Worm (Caenorhabditis elegans) whole organism, young adult: ENCODE data around the gene sru-28.
A peak's percentile ranks its signal among the peaks of the same experiment; 100 is the strongest.

Experiments
- B0035.1 ChIP-seq: sonication (generic microtip); optimal IDR thresholded peaks from 2 replicates; lab custom pipeline; 2016; ENCODE audit warnings: missing genetic modification characterization, mild to moderate bottlenecking, missing compliant biosample characterization, missing genotype, missing genetic modification reagents
- B0261.1 ChIP-seq: sonication (generic microtip); optimal IDR thresholded peaks from 2 replicates; lab custom pipeline; 2016; ENCODE audit warnings: mild to moderate bottlenecking, missing genetic modification characterization, moderate library complexity, missing compliant biosample characterization
- B0336.3 ChIP-seq: fragments of 200-800 bp; sonication (Bioruptor generic); IDR thresholded peaks from 2 replicates; pipeline ENCODE4 v1.3.6; 2022; ENCODE audit warnings: missing genetic modification characterization, missing compliant biosample characterization
- F55B11.4 ChIP-seq: sonication (generic microtip); optimal IDR thresholded peaks from 2 replicates; lab custom pipeline; 2016; ENCODE audit warnings: missing compliant biosample characterization, missing genetic modification characterization, borderline replicate concordance; ENCODE audit not compliant: insufficient read depth
- F57C9.4 ChIP-seq: sonication (generic microtip); optimal IDR thresholded peaks from 2 replicates; lab custom pipeline; 2017; ENCODE audit warnings: mild to moderate bottlenecking, missing genetic modification characterization, missing compliant biosample characterization
- K11D2.4 ChIP-seq: fragments of 200-800 bp; sonication (Bioruptor generic); IDR thresholded peaks from 2 replicates; pipeline ENCODE4 v1.3.6; 2022; ENCODE audit warnings: missing genetic modification reagents, missing genetic modification characterization, missing compliant biosample characterization
- K12H6.12 ChIP-seq: fragments of 200-800 bp; sonication (Bioruptor generic); optimal IDR thresholded peaks from 2 replicates; lab custom pipeline; 2018; ENCODE audit warnings: mild to moderate bottlenecking, missing genetic modification characterization, missing compliant biosample characterization
- Y79H2A.3 ChIP-seq: fragments of 200-800 bp; sonication (Bioruptor generic); conservative IDR thresholded peaks from 2 replicates; pipeline ENCODE4 v1.3.6; 2022; ENCODE audit warnings: missing genetic modification reagents, missing genetic modification characterization, missing compliant biosample characterization
- Y95B8A.8 ChIP-seq: fragments of 200-800 bp; sonication (Bioruptor generic); IDR thresholded peaks from 2 replicates; pipeline ENCODE4 v1.3.6; 2022; ENCODE audit warnings: missing genetic modification reagents, missing genetic modification characterization, missing compliant biosample characterization
- akir-1 ChIP-seq: fragments of 200-800 bp; sonication (Bioruptor generic); optimal IDR thresholded peaks from 2 replicates; lab custom pipeline; 2018; ENCODE audit warnings: mild to moderate bottlenecking, missing genetic modification characterization, moderate library complexity, missing compliant biosample characterization
- bed-1 ChIP-seq: fragments of 200-800 bp; sonication (Bioruptor generic); IDR thresholded peaks from 2 replicates; pipeline ENCODE4 v1.3.6; 2022; ENCODE audit warnings: missing genetic modification reagents, missing genetic modification characterization, missing compliant biosample characterization
- ceh-91 ChIP-seq: fragments of 200-800 bp; sonication (Bioruptor generic); IDR thresholded peaks from 2 replicates; pipeline ENCODE4 v1.3.6; 2022; ENCODE audit warnings: missing genetic modification reagents, missing genetic modification characterization, missing compliant biosample characterization
- die-1 ChIP-seq: sonication (generic microtip); optimal IDR thresholded peaks from 2 replicates; lab custom pipeline; 2016; ENCODE audit warnings: missing genotype, mild to moderate bottlenecking, missing genetic modification characterization, missing compliant biosample characterization
- ekl-4 ChIP-seq: fragments of 200-800 bp; sonication (Bioruptor generic); IDR thresholded peaks from 2 replicates; pipeline ENCODE4 v1.3.6; 2022; ENCODE audit warnings: missing genetic modification reagents, missing genetic modification characterization, missing compliant biosample characterization
- fkh-3 ChIP-seq: sonication (generic microtip); optimal IDR thresholded peaks from 2 replicates; lab custom pipeline; 2016; ENCODE audit warnings: mild to moderate bottlenecking, missing genetic modification characterization, missing compliant biosample characterization
- hmg-1.2 ChIP-seq: fragments of 200-800 bp; sonication (Bioruptor generic); IDR thresholded peaks from 2 replicates; pipeline ENCODE4 v1.3.6; 2022; ENCODE audit warnings: missing genetic modification reagents, missing genetic modification characterization, missing compliant biosample characterization
- hrde-1 ChIP-seq: sonication (generic microtip); optimal IDR thresholded peaks from 2 replicates; lab custom pipeline; 2016; ENCODE audit warnings: missing genetic modification characterization, mild to moderate bottlenecking, missing compliant biosample characterization, moderate library complexity, missing genotype, missing genetic modification reagents, borderline replicate concordance
- let-607 ChIP-seq, 2 experiments: fragments of 200-800 bp in 1 of 2; sonication (Bioruptor generic) in 1 of 2; sonication (generic microtip) in 1 of 2; optimal IDR thresholded peaks; 2 replicates each; lab custom pipeline; 2016 to 2018; ENCODE audit warnings: mild to moderate bottlenecking in 2 of 2, missing compliant biosample characterization in 2 of 2, missing genetic modification characterization in 2 of 2, moderate library complexity in 2 of 2, missing genotype in 1 of 2
- lin-35 ChIP-seq, 3 experiments: fragments of 150-350 bp in 2 of 3; sonication (generic microtip) in 1 of 3; optimal IDR thresholded peaks; 2 replicates each; lab custom pipeline; 2014 to 2018; ENCODE audit warnings: missing biosample characterization in 3 of 3, missing genetic modification characterization in 3 of 3, missing genetic modification reagents in 3 of 3
- lin-54 ChIP-seq: fragments of 200-800 bp; sonication (Bioruptor generic); optimal IDR thresholded peaks from 2 replicates; lab custom pipeline; 2018; ENCODE audit warnings: mild to moderate bottlenecking, missing genetic modification characterization, missing compliant biosample characterization
- lsl-1 ChIP-seq: fragments of 200-800 bp; sonication (Bioruptor generic); optimal IDR thresholded peaks from 2 replicates; lab custom pipeline; 2018; ENCODE audit warnings: mild to moderate bottlenecking, missing genetic modification characterization, moderate library complexity, missing compliant biosample characterization
- madf-10 ChIP-seq: sonication (generic microtip); optimal IDR thresholded peaks from 2 replicates; lab custom pipeline; 2016; ENCODE audit warnings: mild to moderate bottlenecking, missing genetic modification characterization, missing compliant biosample characterization
- madf-3 ChIP-seq: fragments of 200-800 bp; sonication (Bioruptor generic); IDR thresholded peaks from 2 replicates; pipeline ENCODE4 v1.3.6; 2022; ENCODE audit warnings: missing genetic modification reagents, missing genetic modification characterization, missing compliant biosample characterization
- mcd-1 ChIP-seq: fragments of 200-800 bp; sonication (Bioruptor generic); IDR thresholded peaks from 2 replicates; pipeline ENCODE4 v1.3.6; 2022; ENCODE audit warnings: missing genetic modification reagents, missing genetic modification characterization, missing compliant biosample characterization
- mel-28 ChIP-seq: sonication (generic microtip); optimal IDR thresholded peaks from 2 replicates; lab custom pipeline; 2016; ENCODE audit warnings: borderline replicate concordance, mild to moderate bottlenecking, missing genetic modification characterization, missing compliant biosample characterization
- nfyb-1 ChIP-seq: fragments of 200-800 bp; sonication (Bioruptor generic); IDR thresholded peaks from 2 replicates; pipeline ENCODE4 v1.3.6; 2022; ENCODE audit warnings: missing genetic modification reagents, missing genetic modification characterization, missing compliant biosample characterization
- nhr-120 ChIP-seq: fragments of 200-800 bp; sonication (Bioruptor generic); IDR thresholded peaks from 2 replicates; pipeline ENCODE4 v1.3.6; 2022; ENCODE audit warnings: missing genetic modification characterization, missing compliant biosample characterization
- nhr-80 ChIP-seq: sonication (generic microtip); optimal IDR thresholded peaks from 2 replicates; lab custom pipeline; 2016; ENCODE audit warnings: missing genetic modification characterization, missing compliant biosample characterization
- rcor-1 ChIP-seq: fragments of 200-800 bp; sonication (Bioruptor generic); IDR thresholded peaks from 2 replicates; pipeline ENCODE4 v1.3.6; 2022; ENCODE audit warnings: missing genetic modification reagents, missing genetic modification characterization, missing compliant biosample characterization
- rec-8 ChIP-seq, 2 experiments: sonication (generic microtip); optimal IDR thresholded peaks; 2 replicates each; lab custom pipeline; 2016; ENCODE audit warnings: mild to moderate bottlenecking in 2 of 2, missing genetic modification characterization in 2 of 2, missing genetic modification reagents in 2 of 2, missing genotype in 2 of 2, missing biosample characterization in 1 of 2, missing compliant biosample characterization in 1 of 2, moderate library complexity in 1 of 2
- snpc-1.3 ChIP-seq: sonication (generic microtip); optimal IDR thresholded peaks from 2 replicates; lab custom pipeline; 2017; ENCODE audit warnings: missing genetic modification characterization, mild to moderate bottlenecking, missing compliant biosample characterization, antibody characterized with exemption, moderate library complexity, missing genotype, missing genetic modification reagents; ENCODE audit not compliant: insufficient read depth
- sptf-2 ChIP-seq: fragments of 200-800 bp; sonication (Bioruptor generic); optimal IDR thresholded peaks from 2 replicates; lab custom pipeline; 2018; ENCODE audit warnings: mild to moderate bottlenecking, missing genetic modification characterization, missing compliant biosample characterization
- tbx-9 ChIP-seq: sonication (generic microtip); optimal IDR thresholded peaks from 2 replicates; lab custom pipeline; 2016; ENCODE audit warnings: borderline replicate concordance, missing genetic modification characterization, inconsistent platforms, missing compliant biosample characterization
- ztf-25 ChIP-seq: fragments of 200-800 bp; sonication (Bioruptor generic); IDR thresholded peaks from 2 replicates; pipeline ENCODE4 v1.3.6; 2022; ENCODE audit warnings: missing genetic modification reagents, missing genetic modification characterization, missing compliant biosample characterization

The sru-28 gene

ce11 chrV:1476841-1477240, 29.3 kb upstream of the sru-28 start (continued):
- no peak for TF ChIP-seq F57C9.4 (tag; lab: Kevin White, UChicago)
- no peak for TF ChIP-seq nhr-80
- no peak for TF ChIP-seq K11D2.4 (GFP tag; lab: Robert Waterston, UW)
- no peak for TF ChIP-seq B0035.1 (tag; lab: Kevin White, UChicago)

ce11 chrV:1480841-1481240, 25.3 kb upstream of the sru-28 start:
- TF ChIP-seq madf-3 (GFP tag; lab: Robert Waterston, UW), result no peak
- peak; percentile 37 for TF ChIP-seq K12H6.12 (tag; lab: Kevin White, UChicago)

- TF ChIP-seq tbx-9 (tag; lab: Kevin White, UChicago), result no peak
Observed at ce11 chrV:1481742-1482141, 24.4 kb upstream of the sru-28 start, which contains the start of gene C38C3.4. Gene C38C3.4, plus strand, starts transcription at chrV:1482042.

- TF ChIP-seq B0261.1 (tag; lab: Kevin White, UChicago), result no peak
- no peak for TF ChIP-seq hrde-1 (tag; lab: Kevin White, UChicago)
- TF ChIP-seq mel-28 (tag; lab: Kevin White, UChicago), result no peak
- TF ChIP-seq nfyb-1 (GFP tag; lab: Robert Waterston, UW), result no peak
- TF ChIP-seq lin-54 (GFP tag; lab: Kevin White, UChicago), result no peak
- TF ChIP-seq ztf-25 (GFP tag; lab: Robert Waterston, UW), result no peak
- TF ChIP-seq fkh-3 (tag; lab: Kevin White, UChicago), result no peak
- TF ChIP-seq lsl-1, result no peak
- TF ChIP-seq ekl-4 (GFP tag; lab: Robert Waterston, UW), result no peak
- TF ChIP-seq B0336.3, result no peak
- no peak for TF ChIP-seq Y95B8A.8 (GFP tag; lab: Robert Waterston, UW)
- no peak for TF ChIP-seq rec-8 (tag; optimal IDR thresholded peaks at IDR 0.05; lab: Kevin White, UChicago)
- no peak for TF ChIP-seq ceh-91 (GFP tag; lab: Robert Waterston, UW)
- no peak for TF ChIP-seq hmg-1.2
- no peak for TF ChIP-seq akir-1 (GFP tag; lab: Kevin White, UChicago)
- TF ChIP-seq rcor-1, result no peak
- no peak for TF ChIP-seq madf-10
- no peak for TF ChIP-seq Y79H2A.3 (GFP tag; lab: Robert Waterston, UW)
Observed at ce11 chrV:1486031-1486430, 20.1 kb upstream of the sru-28 start.

ce11 chrV:1487262-1487661, 18.8 kb upstream of the sru-28 start:
- TF ChIP-seq bed-1 (GFP tag; lab: Robert Waterston, UW) (no peak), sptf-2 (no peak), die-1 (no peak)

- TF ChIP-seq B0336.3 (no peak), F55B11.4 (tag; lab: Kevin White, UChicago) (no peak), lin-35 (GFP tag; optimal IDR thresholded peaks at IDR 0.05; lab: Kevin White, UChicago) (no peak), madf-10 (no peak), mcd-1 (GFP tag; lab: Robert Waterston, UW) (no peak), let-607 (tag; optimal IDR thresholded peaks at IDR 0.05; lab: Kevin White, UChicago) (no peak), nhr-120 (no peak), snpc-1.3 (tag; lab: Kevin White, UChicago) (no peak)
- TF ChIP-seq, all 124 proteins: peak for 0
Observed at ce11 chrV:1488642-1489041, 17.5 kb upstream of the sru-28 start.
